Worm (Caenorhabditis elegans) whole organism, early embryonic: Measurements from ENCODE around the gene vgln-1.

ENCODE experiments used
- B0310.2 ChIP-seq: sonication (generic microtip); optimal IDR thresholded peaks from 2 replicates; lab custom pipeline; 2016; ENCODE audit warnings: mild to moderate bottlenecking, missing genetic modification characterization, missing compliant biosample characterization
- F13C5.2 ChIP-seq: sonication (generic microtip); optimal IDR thresholded peaks from 2 replicates; lab custom pipeline; 2017; ENCODE audit warnings: mild to moderate bottlenecking, missing genetic modification characterization, inconsistent platforms, missing compliant biosample characterization
- aly-1 ChIP-seq: sonication (generic microtip); optimal IDR thresholded peaks from 2 replicates; lab custom pipeline; 2016; ENCODE audit warnings: missing genetic modification characterization, missing compliant biosample characterization
- ama-1 ChIP-seq: fragments of 150-350 bp; optimal IDR thresholded peaks from 2 replicates; lab custom pipeline; 2014
- ceh-13 ChIP-seq: fragments of 200-800 bp; sonication (Bioruptor generic); optimal IDR thresholded peaks from 2 replicates; lab custom pipeline; 2018; ENCODE audit warnings: mild to moderate bottlenecking, missing genetic modification characterization, missing compliant biosample characterization
- ceh-36 ChIP-seq: sonication (generic microtip); optimal IDR thresholded peaks from 2 replicates; lab custom pipeline; 2016; ENCODE audit warnings: missing genetic modification characterization, inconsistent platforms, missing compliant biosample characterization
- ets-7 ChIP-seq: sonication (generic microtip); optimal IDR thresholded peaks from 2 replicates; lab custom pipeline; 2016; ENCODE audit warnings: missing genotype, missing genetic modification characterization, missing compliant biosample characterization
- flt-1 ChIP-seq: fragments of 200-800 bp; sonication (Bioruptor generic); IDR thresholded peaks from 2 replicates; pipeline ENCODE4 v1.3.6; 2022; ENCODE audit warnings: missing genetic modification characterization, missing compliant biosample characterization
- hmbx-1 ChIP-seq: sonication (generic microtip); optimal IDR thresholded peaks from 2 replicates; lab custom pipeline; 2016; ENCODE audit warnings: mild to moderate bottlenecking, missing genetic modification characterization, missing compliant biosample characterization
- hmg-4 ChIP-seq: fragments of 200-800 bp; sonication (Bioruptor generic); optimal IDR thresholded peaks from 2 replicates; lab custom pipeline; 2018; ENCODE audit warnings: mild to moderate bottlenecking, missing genetic modification characterization, missing compliant biosample characterization
- hnd-1 ChIP-seq: sonication (generic microtip); optimal IDR thresholded peaks from 2 replicates; lab custom pipeline; 2016; ENCODE audit warnings: missing genetic modification characterization, missing compliant biosample characterization
- pes-1 ChIP-seq: fragments of 200-800 bp; sonication (Bioruptor generic); IDR thresholded peaks from 2 replicates; pipeline ENCODE4 v1.3.6; 2022; ENCODE audit warnings: missing genetic modification reagents, missing genetic modification characterization, missing compliant biosample characterization
- scrt-1 ChIP-seq: fragments of 200-800 bp; sonication (Bioruptor generic); IDR thresholded peaks from 2 replicates; pipeline ENCODE4 v1.3.6; 2022; ENCODE audit warnings: missing genetic modification characterization, missing compliant biosample characterization
- sea-1 ChIP-seq: fragments of 200-800 bp; sonication (Bioruptor generic); conservative IDR thresholded peaks from 2 replicates; pipeline ENCODE4 v1.3.6; 2022; ENCODE audit warnings: missing genetic modification characterization, missing compliant biosample characterization
- tbx-11 ChIP-seq: fragments of 200-800 bp; sonication (Bioruptor generic); IDR thresholded peaks from 2 replicates; pipeline ENCODE4 v1.3.6; 2022; ENCODE audit warnings: missing genetic modification characterization, missing compliant biosample characterization
- tbx-37 ChIP-seq: fragments of 200-800 bp; sonication (Bioruptor generic); conservative IDR thresholded peaks from 2 replicates; pipeline ENCODE4 v1.3.6; 2022; ENCODE audit warnings: missing genetic modification reagents, missing genetic modification characterization, missing compliant biosample characterization
- tra-4 ChIP-seq: sonication (generic microtip); optimal IDR thresholded peaks from 2 replicates; lab custom pipeline; 2017; ENCODE audit warnings: missing genetic modification characterization, missing compliant biosample characterization

The vgln-1 gene

DNA sequence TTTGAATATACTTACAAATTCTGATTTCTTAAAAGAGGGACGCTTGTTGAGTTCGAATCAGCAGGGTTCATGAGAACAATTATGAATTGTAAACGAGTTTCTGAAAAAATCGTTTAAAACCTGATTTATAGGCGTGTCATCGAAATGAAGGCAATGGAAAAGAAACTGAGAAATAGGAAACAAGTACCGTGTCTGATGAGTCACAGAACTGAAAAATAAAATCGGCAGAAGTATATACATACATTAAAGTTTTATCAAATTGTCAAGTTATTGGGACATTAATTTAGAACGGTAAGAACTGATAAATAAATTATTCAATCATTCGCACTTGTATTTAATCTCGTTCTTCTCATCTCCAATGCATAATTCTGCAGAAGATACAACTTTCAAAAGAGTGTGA lies 45.6 kb downstream of the vgln-1 start, which contains the start of gene chil-9:
TSS of gene chil-9 (minus strand) at position 101 of the 400 bp plus-strand sequence.
- TF ChIP-seq scrt-1 (no peak), ceh-13 (GFP tag; lab: Kevin White, UChicago) (no peak), ets-7 (tag; lab: Kevin White, UChicago) (no peak), aly-1 (no peak), tbx-37 (no peak), pes-1 (GFP tag; lab: Robert Waterston, UW) (no peak), sea-1 (GFP tag; lab: Robert Waterston, UW) (no peak), hmbx-1 (tag; lab: Kevin White, UChicago) (no peak), F13C5.2 (tag; lab: Kevin White, UChicago) (no peak), ceh-36 (tag; lab: Kevin White, UChicago) (no peak), tbx-11 (no peak), flt-1 (no peak), tra-4 (tag; lab: Kevin White, UChicago) (no peak), ama-1 (lab: Kevin White, UChicago) (no peak), B0310.2 (tag; lab: Kevin White, UChicago) (no peak)

DNA sequence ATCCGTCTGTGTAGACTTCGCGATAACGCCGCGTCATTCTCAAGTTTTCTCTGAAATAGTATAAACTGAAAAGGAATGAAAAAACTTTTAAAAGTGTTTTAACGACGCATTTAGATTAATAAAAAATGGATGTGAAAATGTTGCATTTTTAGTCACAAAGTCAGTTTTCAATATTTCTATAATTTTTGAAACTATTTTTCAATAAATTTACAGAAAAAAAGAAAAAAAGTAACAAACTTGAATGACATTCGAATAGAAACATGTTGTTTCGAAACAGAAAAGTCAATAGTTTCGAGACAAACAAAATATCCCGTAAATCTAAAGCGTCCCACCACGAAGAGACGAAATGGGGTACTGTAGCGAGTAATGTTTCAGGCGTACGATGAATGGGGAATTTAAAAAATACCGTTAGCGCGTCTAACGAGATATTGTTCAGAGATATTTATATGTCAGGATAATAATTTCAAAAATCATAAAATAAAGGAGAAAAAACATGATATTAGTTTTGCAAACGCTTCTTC lies 48.8 kb downstream of the vgln-1 start, which contains the start of gene rnh-1.2:
TSS of gene rnh-1.2 (minus strand) at position 51 of the 521 bp plus-strand sequence.
- TF ChIP-seq scrt-1 = no peak
- TF ChIP-seq sea-1 (GFP tag; lab: Robert Waterston, UW) = no peak

DNA sequence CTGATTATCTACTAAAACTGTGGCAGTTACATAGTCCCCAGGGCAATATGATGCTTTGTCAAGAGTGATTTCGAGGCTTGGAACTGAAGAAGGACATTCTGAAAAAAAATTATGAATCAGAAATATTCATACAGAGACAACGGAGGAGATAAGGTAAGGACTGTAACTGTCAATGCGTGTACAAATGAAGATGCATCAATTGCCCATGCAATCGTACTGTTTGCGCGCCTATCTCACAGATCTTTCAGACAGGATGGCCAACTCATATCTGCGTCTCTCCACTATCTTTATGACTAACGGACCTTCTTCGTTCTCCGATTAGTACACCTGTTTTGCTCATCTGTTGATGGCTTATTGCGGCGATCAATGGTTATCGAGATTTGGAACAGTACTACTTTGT lies 50.6 kb downstream of the vgln-1 start, which contains the start of gene ZK938.11:
TSS of gene ZK938.11 (minus strand) at position 101 of the 400 bp plus-strand sequence.
- TF ChIP-seq scrt-1 = no peak
- no peak for TF ChIP-seq hnd-1
- no peak for TF ChIP-seq tra-4 (tag; lab: Kevin White, UChicago)
- no peak for TF ChIP-seq flt-1
- TF ChIP-seq B0310.2 (tag; lab: Kevin White, UChicago) = no peak
- no peak for TF ChIP-seq ama-1 (lab: Kevin White, UChicago)
- TF ChIP-seq pes-1 (GFP tag; lab: Robert Waterston, UW) = no peak
- no peak for TF ChIP-seq hmg-4 (GFP tag; lab: Kevin White, UChicago)
- no peak for TF ChIP-seq ceh-13 (GFP tag; lab: Kevin White, UChicago)
- TF ChIP-seq sea-1 (GFP tag; lab: Robert Waterston, UW) = no peak
- TF ChIP-seq hmbx-1 (tag; lab: Kevin White, UChicago) = no peak

DNA sequence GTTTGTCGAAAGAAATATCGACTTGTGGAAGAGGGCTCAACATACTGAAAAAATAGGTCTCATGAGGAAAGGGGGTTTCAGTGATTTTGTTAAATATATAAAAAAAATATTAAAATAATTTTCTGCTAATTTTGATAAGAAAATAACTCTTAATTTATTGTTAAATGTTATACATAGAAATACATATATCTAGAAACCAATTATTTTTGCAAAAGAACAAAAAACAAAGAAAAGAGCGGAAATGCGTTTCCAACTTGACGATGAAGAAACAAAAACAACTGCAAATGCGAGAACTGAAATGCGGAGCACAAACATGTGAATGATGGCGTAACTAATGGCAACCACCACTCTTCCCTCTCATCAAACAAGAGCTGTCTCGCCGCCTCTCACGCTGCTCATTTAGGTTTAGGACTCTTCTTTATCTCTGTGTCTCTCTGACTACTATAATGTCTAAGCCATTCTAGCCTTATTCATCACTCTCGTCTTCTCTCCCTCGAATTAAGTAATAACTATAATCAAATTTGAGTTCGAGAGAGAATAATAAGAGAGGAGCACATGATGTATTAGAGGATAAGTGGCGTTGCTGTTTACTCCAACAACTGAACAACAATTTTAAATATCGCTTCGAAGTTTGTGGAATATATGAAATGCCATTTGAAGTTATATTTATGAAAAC lies 52.5 kb downstream of the vgln-1 start, which contains the start of gene arrd-4:
TSS of gene arrd-4 (minus strand) at position 51 of the 676 bp plus-strand sequence.
- TF ChIP-seq ets-7 (tag; lab: Kevin White, UChicago) = no peak
- TF ChIP-seq B0310.2 (tag; lab: Kevin White, UChicago) = no peak
- no peak for TF ChIP-seq pes-1 (GFP tag; lab: Robert Waterston, UW)
- no peak for TF ChIP-seq hmg-4 (GFP tag; lab: Kevin White, UChicago)
- TF ChIP-seq aly-1 = no peak
- TF ChIP-seq F13C5.2 (tag; lab: Kevin White, UChicago) = no peak
- no peak for TF ChIP-seq tbx-37
- no peak for TF ChIP-seq scrt-1
- no peak for TF ChIP-seq hmbx-1 (tag; lab: Kevin White, UChicago)
- TF ChIP-seq tra-4 (tag; lab: Kevin White, UChicago) = no peak
- no peak for TF ChIP-seq ama-1 (lab: Kevin White, UChicago)
- TF ChIP-seq sea-1 (GFP tag; lab: Robert Waterston, UW) = no peak
- TF ChIP-seq tbx-11 = no peak
- TF ChIP-seq hnd-1 = no peak
